Fruit fly (Drosophila melanogaster) whole organism, adult: ENCODE measurements around the gene CG17134.

Experiments used
- CG11617 ChIP-seq: fragments of 200-800 bp; sonication (Bioruptor generic); optimal IDR thresholded peaks from 2 replicates; lab custom pipeline; 2017; ENCODE audit warnings: mild to moderate bottlenecking, missing biosample characterization, missing genetic modification reagents, missing genetic modification characterization
- CG12768 ChIP-seq: fragments of 200-800 bp; sonication (Bioruptor generic); optimal IDR thresholded peaks from 2 replicates; lab custom pipeline; 2017; ENCODE audit warnings: missing biosample characterization, missing genetic modification characterization, mild to moderate bottlenecking, moderate library complexity, missing genetic modification reagents
- CG14711 ChIP-seq: fragments of 200-800 bp; sonication (Bioruptor generic); optimal IDR thresholded peaks from 2 replicates; lab custom pipeline; 2018; ENCODE audit warnings: missing biosample characterization, mild to moderate bottlenecking, missing genetic modification characterization, moderate library complexity
- CG1620 ChIP-seq: fragments of 200-800 bp; sonication (Bioruptor generic); optimal IDR thresholded peaks from 2 replicates; lab custom pipeline; 2016; ENCODE audit warnings: missing biosample characterization, missing genetic modification characterization
- CG33017 ChIP-seq: fragments of 200-800 bp; sonication (Bioruptor generic); optimal IDR thresholded peaks from 2 replicates; lab custom pipeline; 2018; ENCODE audit warnings: missing biosample characterization, mild to moderate bottlenecking, missing genetic modification characterization, moderate library complexity
- CG5204 ChIP-seq: fragments of 200-800 bp; sonication (Bioruptor generic); optimal IDR thresholded peaks from 2 replicates; lab custom pipeline; 2016; ENCODE audit warnings: missing biosample characterization, missing genetic modification characterization
- CG7045 ChIP-seq: fragments of 200-800 bp; sonication (Bioruptor generic); optimal IDR thresholded peaks from 2 replicates; lab custom pipeline; 2017; ENCODE audit warnings: missing biosample characterization, mild to moderate bottlenecking, missing genetic modification characterization
- CG7101 ChIP-seq: fragments of 200-800 bp; sonication (Bioruptor generic); optimal IDR thresholded peaks from 2 replicates; lab custom pipeline; 2018; ENCODE audit warnings: missing biosample characterization, mild to moderate bottlenecking, missing genetic modification characterization, moderate library complexity
- Clk ChIP-seq: fragments of 200-800 bp; sonication (Bioruptor generic); optimal IDR thresholded peaks from 2 replicates; lab custom pipeline; 2017; ENCODE audit warnings: missing biosample characterization, missing genetic modification characterization
- Crg-1 ChIP-seq: fragments of 200-800 bp; sonication (Bioruptor generic); optimal IDR thresholded peaks from 2 replicates; lab custom pipeline; 2016; ENCODE audit warnings: missing biosample characterization, missing genetic modification characterization
- Hr96 ChIP-seq: fragments of 200-800 bp; sonication (Bioruptor generic); optimal IDR thresholded peaks from 2 replicates; lab custom pipeline; 2016; ENCODE audit warnings: missing biosample characterization, missing genetic modification characterization
- Mnt ChIP-seq: fragments of 200-800 bp; sonication (Bioruptor generic); optimal IDR thresholded peaks from 2 replicates; lab custom pipeline; 2016; ENCODE audit warnings: missing biosample characterization, mild to moderate bottlenecking, missing genetic modification characterization
- bab1 ChIP-seq: fragments of 200-800 bp; sonication (Bioruptor generic); optimal IDR thresholded peaks from 3 replicates; lab custom pipeline; 2019; ENCODE audit warnings: missing biosample characterization, mild to moderate bottlenecking, missing genetic modification characterization, moderate library complexity
- cic ChIP-seq: fragments of 200-800 bp; sonication (Bioruptor generic); optimal IDR thresholded peaks from 2 replicates; lab custom pipeline; 2017; ENCODE audit warnings: missing biosample characterization, mild to moderate bottlenecking, missing genetic modification characterization, moderate library complexity
- cnc ChIP-seq, 2 experiments: fragments of >200 bp; optimal IDR thresholded peaks; 2 replicates each; lab custom pipeline; 2017
- kay ChIP-seq: fragments of 200-800 bp; sonication (Bioruptor generic); peaks from one replicate; lab custom pipeline; 2016; ENCODE audit warnings: missing biosample characterization, missing genetic modification characterization, borderline replicate concordance
- ovo ChIP-seq: fragments of 200-800 bp; sonication (Bioruptor generic); optimal IDR thresholded peaks from 2 replicates; lab custom pipeline; 2016; ENCODE audit warnings: missing biosample characterization, missing genetic modification characterization
- pad ChIP-seq: fragments of 200-800 bp; sonication (Bioruptor generic); optimal IDR thresholded peaks from 3 replicates; lab custom pipeline; 2017; ENCODE audit warnings: missing biosample characterization, missing genetic modification characterization, mild to moderate bottlenecking, moderate library complexity, missing genetic modification reagents
- tj ChIP-seq: fragments of 200-800 bp; sonication (Bioruptor generic); optimal IDR thresholded peaks from 3 replicates; lab custom pipeline; 2017; ENCODE audit warnings: missing biosample characterization, mild to moderate bottlenecking, missing genetic modification characterization, moderate library complexity
- toe ChIP-seq: fragments of 200-800 bp; sonication (Bioruptor generic); optimal IDR thresholded peaks from 2 replicates; lab custom pipeline; 2016; ENCODE audit warnings: missing biosample characterization, missing genetic modification characterization

Gene CG17134

DNA sequence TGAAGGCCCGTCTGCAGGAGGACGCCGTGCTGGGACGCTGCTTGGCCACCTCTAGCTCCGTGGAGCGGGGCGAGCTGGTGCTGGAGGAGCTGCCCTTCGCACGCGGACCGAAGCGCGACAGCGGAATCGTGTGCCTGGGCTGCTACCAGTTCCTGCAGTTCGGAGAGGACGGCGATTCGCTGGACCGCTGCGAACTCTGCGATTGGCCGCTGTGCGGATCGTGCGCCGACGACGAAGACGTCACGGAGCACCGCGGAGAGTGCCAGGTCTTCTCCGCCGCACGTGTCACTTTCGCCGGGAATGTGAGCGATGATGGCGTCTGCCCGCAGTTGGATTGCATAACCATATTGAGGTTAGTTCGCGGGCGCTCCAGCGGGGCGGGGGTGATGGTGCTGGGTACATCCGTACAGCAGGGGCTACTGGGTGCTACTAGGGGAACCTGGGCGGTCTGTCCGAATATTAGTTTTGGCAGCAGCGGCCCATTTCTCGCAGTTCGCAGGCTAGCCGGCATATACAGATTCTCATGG is 30.9 kb downstream of the CG17134 start:
- TF ChIP-seq cic (GFP tag; lab: Kevin White, UChicago) (no peak), CG12768 (peak; percentile 36), bab1 (no peak)

DNA sequence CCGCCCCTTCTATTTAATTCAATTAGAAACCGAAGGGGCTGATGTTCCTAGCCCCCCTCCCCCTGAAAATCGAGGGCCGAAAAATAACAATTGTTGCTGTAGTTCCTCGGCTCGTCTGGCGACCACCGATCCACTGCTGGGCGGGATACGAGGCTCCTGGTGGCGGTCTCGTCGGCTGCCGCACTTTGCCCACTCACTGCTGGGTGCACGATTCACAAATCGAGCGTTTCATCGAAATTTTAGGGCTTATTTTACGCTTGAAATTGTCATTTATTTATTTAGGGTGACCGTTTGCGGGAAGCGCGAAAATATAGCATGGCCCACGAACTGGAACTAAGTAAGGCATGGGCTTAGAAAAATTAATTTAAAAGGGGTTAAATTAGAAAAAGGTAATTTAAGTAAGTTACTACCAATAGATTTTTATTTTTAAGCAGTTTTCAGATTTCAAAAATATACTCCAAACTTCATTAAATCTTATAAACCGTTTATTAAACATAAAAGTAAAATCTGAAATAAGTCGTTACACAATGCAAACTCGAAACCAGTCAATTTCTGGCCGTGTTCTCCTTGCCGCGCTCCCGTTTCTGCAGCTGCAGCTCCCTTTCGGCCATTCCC is 35.9 kb downstream of the CG17134 start, which contains the start of gene Dnz1:
Dnz1 (minus strand) TSS at position 317 of the 615 bp plus-strand sequence.
- peak; percentile 34 for TF ChIP-seq CG5204 (GFP tag; lab: Kevin White, UChicago)
- peak; percentile 15 for TF ChIP-seq tj (GFP tag; lab: Kevin White, UChicago)
- TF ChIP-seq CG12768: no peak
- no peak for TF ChIP-seq Clk (GFP tag; lab: Kevin White, UChicago)
- peak; percentile 62 for TF ChIP-seq CG7045
- TF ChIP-seq CG11617 (GFP tag; lab: Kevin White, UChicago): peak; percentile 45
- no peak for TF ChIP-seq Mnt (GFP tag; lab: Kevin White, UChicago)
- TF ChIP-seq CG1620 (GFP tag; lab: Kevin White, UChicago): peak; percentile 8
- TF ChIP-seq pad (GFP tag; lab: Kevin White, UChicago): peak; percentile 10
- peak; percentile 2 for TF ChIP-seq Crg-1 (GFP tag; lab: Kevin White, UChicago)
- peak; percentile 30 for TF ChIP-seq CG33017 (tag; lab: Kevin White, UChicago)
- peak; percentile 61 for TF ChIP-seq CG7101 (tag; lab: Kevin White, UChicago)
- TF ChIP-seq bab1: peak; percentile 30
- TF ChIP-seq ovo (GFP tag; lab: Kevin White, UChicago): no peak
- peak; percentile 59 for TF ChIP-seq CG14711 (tag; lab: Kevin White, UChicago)
- TF ChIP-seq toe (GFP tag; lab: Kevin White, UChicago): peak; percentile 12
- TF ChIP-seq kay (GFP tag; lab: Kevin White, UChicago): peak; percentile 31
- TF ChIP-seq cnc (optimal IDR thresholded peaks at IDR 0.05; lab: Kevin White, UChicago): no peak

DNA sequence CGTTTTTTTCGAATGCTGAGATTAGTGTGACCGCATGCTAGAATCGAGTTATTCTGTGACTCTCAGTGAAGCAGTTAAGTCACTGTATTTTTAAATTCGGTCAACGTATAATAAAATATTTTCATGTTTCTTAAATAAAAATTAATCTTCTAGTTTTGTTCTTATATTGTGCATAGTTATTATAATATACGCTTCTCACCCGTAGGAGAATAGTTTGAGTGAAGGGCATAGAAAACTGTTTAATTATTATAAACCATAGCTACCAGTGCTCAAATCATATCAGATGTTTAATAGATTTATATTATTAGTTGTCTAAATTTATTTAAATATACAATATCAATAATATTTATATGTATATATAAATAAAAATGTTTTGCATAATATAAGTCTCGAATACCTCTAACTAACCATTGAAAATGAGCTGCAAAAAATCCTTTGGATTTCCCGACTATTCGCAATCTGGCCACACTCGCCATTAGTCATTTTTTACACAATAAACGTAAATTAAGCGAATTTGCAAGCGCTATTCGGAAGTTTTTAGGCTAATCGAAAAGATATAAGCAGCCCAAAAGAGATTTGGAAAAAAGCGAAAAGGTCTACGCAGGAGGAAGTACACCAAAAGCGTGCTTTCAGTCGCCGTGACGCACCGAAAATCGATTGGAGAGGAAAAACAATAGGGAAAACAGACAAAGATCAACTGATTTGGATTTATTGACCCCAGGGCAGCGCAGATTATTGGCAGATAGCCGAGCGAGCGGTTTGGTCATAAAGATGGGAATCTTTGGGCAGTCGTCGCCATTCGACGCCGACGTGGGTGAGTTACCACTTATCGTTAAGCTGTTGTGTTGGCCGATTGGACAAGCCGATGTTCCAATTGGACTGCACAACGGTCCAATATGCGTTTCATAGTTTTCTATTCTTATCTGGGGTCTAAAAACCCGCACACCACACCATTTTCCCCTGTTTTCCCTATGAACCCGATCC is 37.9 kb downstream of the CG17134 start, which contains the start of the genes aurB and Stam:
aurB (minus strand) TSS at position 31 of the 984 bp plus-strand sequence.
Stam (plus strand) TSS at position 473 of the 984 bp plus-strand sequence.
- TF ChIP-seq tj (GFP tag; lab: Kevin White, UChicago) (peak; percentile 35), Clk (GFP tag; lab: Kevin White, UChicago) (no peak), CG33017 (tag; lab: Kevin White, UChicago) (peak; percentile 65), toe (GFP tag; lab: Kevin White, UChicago) (peak; percentile 48), ovo (GFP tag; lab: Kevin White, UChicago) (no peak), CG7045 (peak; percentile 35), pad (GFP tag; lab: Kevin White, UChicago) (peak; percentile 29), CG1620 (GFP tag; lab: Kevin White, UChicago) (no peak), CG12768 (peak; percentile 23), CG5204 (GFP tag; lab: Kevin White, UChicago) (peak; percentile 9), cnc (optimal IDR thresholded peaks at IDR 0.05; lab: Kevin White, UChicago) (no peak), Crg-1 (GFP tag; lab: Kevin White, UChicago) (peak; percentile 14), bab1 (peak; percentile 58), Hr96 (no peak), Mnt (GFP tag; lab: Kevin White, UChicago) (peak; percentile 3), CG11617 (GFP tag; lab: Kevin White, UChicago) (peak; percentile 77), CG7101 (tag; lab: Kevin White, UChicago) (peak; percentile 70), kay (GFP tag; lab: Kevin White, UChicago) (peak; percentile 90), cic (GFP tag; lab: Kevin White, UChicago) (no peak), CG14711 (tag; lab: Kevin White, UChicago) (peak; percentile 61)

DNA sequence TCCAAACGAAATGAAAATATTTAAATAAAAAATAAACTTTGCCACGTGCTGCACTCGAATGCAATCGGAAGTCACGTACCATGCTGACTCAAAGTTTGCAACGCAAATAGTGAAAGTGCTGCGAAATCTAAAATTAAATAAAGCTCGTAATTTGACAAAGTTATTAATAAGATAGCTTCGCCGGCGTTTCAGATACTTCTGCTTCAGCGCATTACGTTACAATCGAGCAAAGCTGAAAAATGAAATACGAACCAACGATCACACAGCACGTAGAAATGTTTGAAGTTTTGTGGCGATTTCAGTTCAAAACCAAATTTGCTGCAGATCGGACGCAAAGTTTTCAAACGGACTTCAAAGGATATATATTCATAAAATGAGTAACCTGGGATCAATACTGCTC is 49.4 kb downstream of the CG17134 start, which contains the start of gene CG12517:
CG12517 (plus strand) TSS at position 301 of the 400 bp plus-strand sequence.
- TF ChIP-seq CG33017 (tag; lab: Kevin White, UChicago) (no peak), CG7045 (no peak)
